Fruit fly (Drosophila melanogaster): ENCODE data around the gene CG3568.

Gene CG3568

dm6 chrX:4529909-4530308 is 12.5 kb upstream of the CG3568 start, which contains the start of gene CG3556 (continued):
- 0 out of 2 replicates have a peak, but pooled peaks have one; percentile 21 for TF ChIP-seq ranshi (GFP tag; IDR thresholded peaks at IDR 0.05)
- TF ChIP-seq onecut (GFP tag; IDR thresholded peaks at IDR 0.05) = peak; percentile 69
- TF ChIP-seq tll (GFP tag; optimal IDR thresholded peaks at IDR 0.05) = no peak
- TF ChIP-seq CG15696 (tag; optimal IDR thresholded peaks at IDR 0.05) = peak; percentile 3
- peak; percentile 38; the same call in 1 of the 2 replicates for TF ChIP-seq inv (GFP tag; IDR thresholded peaks at IDR 0.05; ENCODE audit: partially characterized antibody)
- TF ChIP-seq CG11247 (GFP tag; IDR thresholded peaks at IDR 0.05) = peak; percentile 67
- 0 out of 4 replicates have a peak, but pooled peaks have one; percentile 31 for TF ChIP-seq chinmo (GFP tag; IDR thresholded peaks at IDR 0.05; ENCODE audit: partially characterized antibody)
- no peak for TF ChIP-seq Hmx (GFP tag; optimal IDR thresholded peaks at IDR 0.05)
- TF ChIP-seq eyg (GFP tag; optimal IDR thresholded peaks at IDR 0.05) = no peak
- TF ChIP-seq CG14710 (tag; optimal IDR thresholded peaks at IDR 0.05) = peak; percentile 54
- peak; percentile 34 for TF ChIP-seq CG3407 (GFP tag; optimal IDR thresholded peaks at IDR 0.05)
- TF ChIP-seq CG17385 (GFP tag; optimal IDR thresholded peaks at IDR 0.05) = no peak
- peak; percentile 96 for TF ChIP-seq Lhr (GFP tag; optimal IDR thresholded peaks at IDR 0.05)
- TF ChIP-seq Hmr (GFP tag; optimal IDR thresholded peaks at IDR 0.05) = peak; percentile 78
- TF ChIP-seq CG6683 (GFP tag; optimal IDR thresholded peaks at IDR 0.05) = peak; percentile 35
- TF ChIP-seq nerfin-2 (GFP tag; IDR thresholded peaks at IDR 0.05; ENCODE audit: partially characterized antibody) = peak; percentile 76
- no peak for TF ChIP-seq CG30431 (GFP tag; optimal IDR thresholded peaks at IDR 0.05)
- TF ChIP-seq Mad (GFP tag; optimal IDR thresholded peaks at IDR 0.05) = peak; percentile 11
- no peak for TF ChIP-seq ham (GFP tag; IDR thresholded peaks at IDR 0.05)
- peak; percentile 74 for TF ChIP-seq bbx (GFP tag; IDR thresholded peaks at IDR 0.05; ENCODE audit: partially characterized antibody)
- peak; percentile 94 for TF ChIP-seq E2f2 (GFP tag; IDR thresholded peaks at IDR 0.05)
- TF ChIP-seq Spps (tag; optimal IDR thresholded peaks at IDR 0.05) = no peak
- peak; percentile 53 for TF ChIP-seq CoRest (tag; optimal IDR thresholded peaks at IDR 0.05)
- peak; percentile 98 for TF ChIP-seq sqz (GFP tag; optimal IDR thresholded peaks at IDR 0.05)
- TF ChIP-seq pho (GFP tag; optimal IDR thresholded peaks at IDR 0.05) = peak; percentile 46
- no peak for TF ChIP-seq CG10654 (GFP tag; optimal IDR thresholded peaks at IDR 0.05)
- TF ChIP-seq mld (GFP tag; IDR thresholded peaks at IDR 0.05; ENCODE audit: partially characterized antibody) = 0 out of 3 replicates have a peak, but pooled peaks have one; percentile 32
- TF ChIP-seq NfI (GFP tag; optimal IDR thresholded peaks at IDR 0.05) = peak; percentile 46
- TF ChIP-seq pnt (GFP tag; optimal IDR thresholded peaks at IDR 0.05) = peak; percentile 10
- TF ChIP-seq CG12659 (GFP tag; optimal IDR thresholded peaks at IDR 0.05) = peak; percentile 71
- TF ChIP-seq Sin3A (optimal IDR thresholded peaks at IDR 0.05) = peak; percentile 50
- TF ChIP-seq Dref (GFP tag; IDR thresholded peaks at IDR 0.05) = peak; percentile 93
- peak; percentile 37 for TF ChIP-seq CG3163 (GFP tag; optimal IDR thresholded peaks at IDR 0.05)
- TF ChIP-seq pita (GFP tag; optimal IDR thresholded peaks at IDR 0.05) = peak; percentile 75
- TF ChIP-seq CG13775 (GFP tag; optimal IDR thresholded peaks at IDR 0.05) = peak; percentile 37
- peak; percentile 39; the same call in 1 of the 4 replicates for TF ChIP-seq Gug (GFP tag; IDR thresholded peaks at IDR 0.05)
- TF ChIP-seq dan (GFP tag; IDR thresholded peaks at IDR 0.05) = no peak
- TF ChIP-seq CG10209 (GFP tag; optimal IDR thresholded peaks at IDR 0.05) = peak; percentile 23
- peak; percentile 85 for TF ChIP-seq phol (tag; optimal IDR thresholded peaks at IDR 0.05)
- peak; percentile 80 for TF ChIP-seq CG6791 (GFP tag; IDR thresholded peaks at IDR 0.05; ENCODE audit: partially characterized antibody)
- peak; percentile 32 for TF ChIP-seq nmo (GFP tag; optimal IDR thresholded peaks at IDR 0.05)
- TF ChIP-seq p53 (GFP tag; optimal IDR thresholded peaks at IDR 0.05) = peak; percentile 50
- peak; percentile 50 for TF ChIP-seq dm (GFP tag; optimal IDR thresholded peaks at IDR 0.05)
- 0 out of 2 replicates have a peak, but pooled peaks have one; percentile 30 for TF ChIP-seq Atf6 (GFP tag; IDR thresholded peaks at IDR 0.05)
- TF ChIP-seq chif (GFP tag; optimal IDR thresholded peaks at IDR 0.05) = peak in 1 of 2 experiments; percentile 64
- peak; percentile 13 for TF ChIP-seq zfh2 (GFP tag; optimal IDR thresholded peaks at IDR 0.05)
- no peak for TF ChIP-seq HLHmδ (GFP tag; optimal IDR thresholded peaks at IDR 0.05)
- peak; percentile 88 for TF ChIP-seq ci (GFP tag; IDR thresholded peaks at IDR 0.05)
- peak; percentile 22 for TF ChIP-seq CG10979 (tag; optimal IDR thresholded peaks at IDR 0.05)
